Fruit fly (Drosophila melanogaster) whole organism, adult: ENCODE measurements around the gene MED27.

Experiments
- CG12768 ChIP-seq: fragments of 200-800 bp; sonication (Bioruptor generic); optimal IDR thresholded peaks from 2 replicates; lab custom pipeline; 2017; ENCODE audit warnings: missing biosample characterization, missing genetic modification characterization, mild to moderate bottlenecking, moderate library complexity, missing genetic modification reagents
- CG7101 ChIP-seq: fragments of 200-800 bp; sonication (Bioruptor generic); optimal IDR thresholded peaks from 2 replicates; lab custom pipeline; 2018; ENCODE audit warnings: missing biosample characterization, mild to moderate bottlenecking, missing genetic modification characterization, moderate library complexity
- Crg-1 ChIP-seq: fragments of 200-800 bp; sonication (Bioruptor generic); optimal IDR thresholded peaks from 2 replicates; lab custom pipeline; 2016; ENCODE audit warnings: missing biosample characterization, missing genetic modification characterization
- kay ChIP-seq: fragments of 200-800 bp; sonication (Bioruptor generic); peaks from one replicate; lab custom pipeline; 2016; ENCODE audit warnings: missing biosample characterization, missing genetic modification characterization, borderline replicate concordance
- toe ChIP-seq: fragments of 200-800 bp; sonication (Bioruptor generic); optimal IDR thresholded peaks from 2 replicates; lab custom pipeline; 2016; ENCODE audit warnings: missing biosample characterization, missing genetic modification characterization

DNA sequence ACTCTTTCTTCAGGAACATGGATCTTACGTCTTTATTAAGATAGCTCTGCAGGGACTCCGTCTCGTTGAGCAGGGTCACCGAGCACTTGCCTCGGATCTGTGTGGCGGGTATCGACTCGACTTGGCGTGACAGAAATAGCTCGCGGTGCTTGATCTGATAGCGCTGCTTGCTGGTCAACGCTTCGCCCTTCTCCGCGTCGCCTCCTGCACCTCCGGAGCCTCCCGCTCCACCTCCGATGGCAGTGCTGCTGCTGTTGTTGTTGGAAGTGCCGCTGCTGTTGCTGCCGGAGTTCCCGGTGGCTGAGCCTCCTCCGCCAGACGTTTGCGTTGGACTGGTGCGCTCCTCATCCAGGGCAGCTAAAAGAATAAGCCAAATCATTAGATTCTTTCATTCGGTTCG, 11.5 kb upstream of the MED27 start:
- TF ChIP-seq CG7101 (tag; lab: Kevin White, UChicago) (no peak), CG12768 (no peak), Crg-1 (no peak), toe (no peak), kay (GFP tag; lab: Kevin White, UChicago) (no peak)
